Worm (Caenorhabditis elegans): Measurements from ENCODE around the gene F35F11.2.

- TF ChIP-seq skn-1 (tag; optimal IDR thresholded peaks at IDR 0.05), result no peak
- no peak for TF ChIP-seq fkh-10 (GFP tag; optimal IDR thresholded peaks at IDR 0.05)
- TF ChIP-seq mab-9 (GFP tag; IDR thresholded peaks at IDR 0.05), result no peak
- TF ChIP-seq isw-1 (GFP tag; IDR thresholded peaks at IDR 0.05), result no peak
These were observed 36.7 kb downstream of the F35F11.2 start for ce11 chrIV:4076690-4077295.
